Worm (Caenorhabditis elegans): ENCODE results near the gene T05A8.3.

T05A8.3 gene

ce11 chrII:2752536-2752935 lies 35.3 kb upstream of the T05A8.3 start, which contains the start of gene F29A7.6 (continued):
- TF ChIP-seq him-1 (tag; optimal IDR thresholded peaks at IDR 0.05) (no peak), lsl-1 (GFP tag; optimal IDR thresholded peaks at IDR 0.05) (peak; percentile 13), somi-1 (GFP tag; optimal IDR thresholded peaks at IDR 0.05) (no peak), F33H1.4 (GFP tag; IDR thresholded peaks at IDR 0.05) (peak; percentile 36; the same call in 1 of the 2 replicates), madf-6 (GFP tag; IDR thresholded peaks at IDR 0.05) (peak; percentile 62), snpc-1.3 (tag; optimal IDR thresholded peaks at IDR 0.05; ENCODE audit: insufficient read depth) (no peak), attf-5 (GFP tag; optimal IDR thresholded peaks at IDR 0.05) (peak; percentile 66), dox-1 (GFP tag; IDR thresholded peaks at IDR 0.05) (peak; percentile 63; the same call in 1 of the 2 replicates), unc-130 (GFP tag; optimal IDR thresholded peaks at IDR 0.05) (peak; percentile 35), egrh-3 (GFP tag; IDR thresholded peaks at IDR 0.05) (no peak), F55B11.4 (tag; optimal IDR thresholded peaks at IDR 0.05; ENCODE audit: borderline replicate concordance, insufficient read depth) (no peak), rcor-1 (GFP tag; IDR thresholded peaks at IDR 0.05) (peak; percentile 35; the same call in 1 of the 2 replicates), dpff-1 (tag; optimal IDR thresholded peaks at IDR 0.05) (no peak), nfya-1 (tag; optimal IDR thresholded peaks at IDR 0.05; ENCODE audit: borderline replicate concordance, insufficient read depth) (no peak), K12H6.12 (tag; optimal IDR thresholded peaks at IDR 0.05) (peak; percentile 31), ceh-100 (GFP tag; IDR thresholded peaks at IDR 0.05) (peak; percentile 38), snpc-4 (GFP tag; optimal IDR thresholded peaks at IDR 0.05) (no peak), snpc-4 (tag; optimal IDR thresholded peaks at IDR 0.05) (no peak)

ce11 chrII:2751278-2751677 lies 34.0 kb upstream of the T05A8.3 start:
- TF ChIP-seq hrde-1 (tag; optimal IDR thresholded peaks at IDR 0.05; ENCODE audit: borderline replicate concordance) = peak; percentile 19
- TF ChIP-seq madf-6 (GFP tag; IDR thresholded peaks at IDR 0.05) = peak; percentile 43; the same call in 1 of the 2 replicates
- no peak for TF ChIP-seq pha-4 (tag; optimal IDR thresholded peaks at IDR 0.05)
- TF ChIP-seq mcd-1 (GFP tag; IDR thresholded peaks at IDR 0.05) = peak; percentile 54; the same call in 1 of the 2 replicates
- TF ChIP-seq nfyb-1 (GFP tag; IDR thresholded peaks at IDR 0.05) = 0 out of 2 replicates have a peak, but pooled peaks have one; percentile 30
- TF ChIP-seq B0336.3 (GFP tag; IDR thresholded peaks at IDR 0.05) = peak; percentile 51; the same call in 1 of the 2 replicates
- 0 out of 2 replicates have a peak, but pooled peaks have one; percentile 8 for TF ChIP-seq pbrm-1 (GFP tag; IDR thresholded peaks at IDR 0.05)
- TF ChIP-seq ekl-4 (GFP tag; IDR thresholded peaks at IDR 0.05) = 0 out of 2 replicates have a peak, but pooled peaks have one; percentile 21
- TF ChIP-seq ama-1 (optimal IDR thresholded peaks at IDR 0.05) = no peak
- no peak for TF ChIP-seq ama-1 (GFP tag; optimal IDR thresholded peaks at IDR 0.05)
- no peak for TF ChIP-seq ztf-28 (GFP tag; IDR thresholded peaks at IDR 0.05)
- no peak for TF ChIP-seq ceh-27 (GFP tag; optimal IDR thresholded peaks at IDR 0.05)
- peak; percentile 21 for TF ChIP-seq athp-1 (tag; optimal IDR thresholded peaks at IDR 0.05)
- no peak for TF ChIP-seq chd-7 (tag; optimal IDR thresholded peaks at IDR 0.05)
- no peak for TF ChIP-seq tbp1 (GFP tag; optimal IDR thresholded peaks at IDR 0.05)
- no peak for TF ChIP-seq sdz-38 (tag; optimal IDR thresholded peaks at IDR 0.05)
- no peak for TF ChIP-seq ceh-79 (tag; optimal IDR thresholded peaks at IDR 0.05)

DNA sequence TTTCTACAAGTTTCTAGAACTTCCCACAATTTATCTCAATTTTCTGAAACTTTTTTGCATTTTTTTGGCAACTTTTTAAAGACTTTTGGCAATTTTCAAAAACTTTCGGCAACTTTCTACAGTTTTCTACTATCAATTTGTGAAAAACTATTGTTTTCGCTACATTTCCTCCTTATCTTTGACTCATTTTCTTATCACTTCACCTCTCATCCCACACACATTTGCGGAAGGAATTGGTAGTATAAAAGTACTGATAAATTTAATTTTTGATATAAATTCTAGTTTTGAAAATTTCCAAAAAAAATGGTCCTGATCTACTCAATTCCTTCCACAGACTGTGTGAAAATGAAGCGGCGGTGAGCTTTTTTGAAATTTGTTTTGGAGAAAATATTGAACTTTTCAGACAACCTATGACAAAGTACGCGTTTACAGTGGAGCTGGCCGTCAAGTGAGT lies 32.4 kb upstream of the T05A8.3 start, which contains the start of gene F29A7.4:
Gene F29A7.4, plus strand, starts transcription at position 404 of the 454 bp plus-strand sequence.
- TF ChIP-seq attf-6 (GFP tag; IDR thresholded peaks at IDR 0.05) = no peak
- TF ChIP-seq dpl-1 (GFP tag; optimal IDR thresholded peaks at IDR 0.05) = no peak
- no peak for TF ChIP-seq F39B2.1 (GFP tag; IDR thresholded peaks at IDR 0.05)
- TF ChIP-seq lin-54 (GFP tag; optimal IDR thresholded peaks at IDR 0.05) = no peak
- no peak for TF ChIP-seq ceh-100 (GFP tag; IDR thresholded peaks at IDR 0.05)
- TF ChIP-seq madf-3 (GFP tag; IDR thresholded peaks at IDR 0.05) = no peak
- no peak for TF ChIP-seq akir-1 (GFP tag; optimal IDR thresholded peaks at IDR 0.05)
- no peak for TF ChIP-seq ztf-26 (tag; optimal IDR thresholded peaks at IDR 0.05)
- no peak for TF ChIP-seq ztf-18 (tag; optimal IDR thresholded peaks at IDR 0.05)
- no peak for TF ChIP-seq athp-1 (tag; optimal IDR thresholded peaks at IDR 0.05)
- no peak for TF ChIP-seq T26A5.8 (tag; optimal IDR thresholded peaks at IDR 0.05)
- TF ChIP-seq T07F8.4 (tag; optimal IDR thresholded peaks at IDR 0.05) = no peak
- no peak for TF ChIP-seq F55B11.4 (tag; optimal IDR thresholded peaks at IDR 0.05; ENCODE audit: borderline replicate concordance, insufficient read depth)
- no peak for TF ChIP-seq nhr-90 (tag; optimal IDR thresholded peaks at IDR 0.05)

Measured in whole organism, young adult.